Fruit fly (Drosophila melanogaster) whole organism, prepupa: ENCODE results near the gene AANATL2.
A peak's percentile ranks its signal among the peaks of the same experiment; 100 is the strongest.

Experiments used
- CG10631 ChIP-seq: fragments of 200-800 bp; sonication (Bioruptor generic); optimal IDR thresholded peaks from 2 replicates; lab custom pipeline; 2016; ENCODE audit warnings: missing biosample characterization, missing genetic modification characterization
- CG11294 ChIP-seq: fragments of 200-800 bp; sonication (Bioruptor generic); IDR thresholded peaks from 2 replicates; pipeline ENCODE4 v1.3.6; 2022; ENCODE audit warnings: missing biosample characterization, missing genetic modification characterization
- CG11762 ChIP-seq: fragments of 200-800 bp; sonication (Bioruptor generic); optimal IDR thresholded peaks from 3 replicates; lab custom pipeline; 2016; ENCODE audit warnings: missing biosample characterization, missing genetic modification characterization; ENCODE audit not compliant: insufficient read depth
- CG11902 ChIP-seq: fragments of 200-800 bp; sonication (Bioruptor generic); optimal IDR thresholded peaks from 3 replicates; lab custom pipeline; 2016; ENCODE audit warnings: missing biosample characterization, missing genetic modification characterization
- CG15336 ChIP-seq: fragments of 200-800 bp; sonication (Bioruptor generic); IDR thresholded peaks from 2 replicates; pipeline ENCODE4 v1.3.6; 2022; ENCODE audit warnings: missing biosample characterization, missing genetic modification characterization
- CG1621 ChIP-seq: fragments of 200-800 bp; sonication (Bioruptor generic); optimal IDR thresholded peaks from 3 replicates; lab custom pipeline; 2018; ENCODE audit warnings: missing biosample characterization, mild to moderate bottlenecking, missing genetic modification characterization
- CG16779 ChIP-seq: fragments of 200-800 bp; sonication (Bioruptor generic); optimal IDR thresholded peaks from 3 replicates; lab custom pipeline; 2017; ENCODE audit warnings: missing biosample characterization, mild to moderate bottlenecking, missing genetic modification characterization
- CG3032 ChIP-seq: fragments of 200-800 bp; optimal IDR thresholded peaks from 2 replicates; lab custom pipeline; 2019; ENCODE audit warnings: missing biosample characterization, mild to moderate bottlenecking, missing genetic modification characterization, moderate library complexity
- CG31627 ChIP-seq: fragments of 200-800 bp; sonication (Bioruptor generic); optimal IDR thresholded peaks from 3 replicates; lab custom pipeline; 2016; ENCODE audit warnings: missing biosample characterization, missing genetic modification characterization
- CG32006 ChIP-seq: fragments of 200-800 bp; sonication (Bioruptor generic); optimal IDR thresholded peaks from 3 replicates; lab custom pipeline; 2017; ENCODE audit warnings: missing biosample characterization, mild to moderate bottlenecking, missing genetic modification characterization
- CG34406 ChIP-seq: fragments of 200-800 bp; sonication (Bioruptor generic); optimal IDR thresholded peaks from 3 replicates; lab custom pipeline; 2016; ENCODE audit warnings: missing biosample characterization, missing genetic modification characterization
- CG3919 ChIP-seq: fragments of 200-800 bp; sonication (Bioruptor generic); optimal IDR thresholded peaks from 3 replicates; lab custom pipeline; 2016; ENCODE audit warnings: missing biosample characterization, missing genetic modification characterization
- CG6163 ChIP-seq: fragments of 200-800 bp; sonication (Bioruptor generic); IDR thresholded peaks from 3 replicates; pipeline ENCODE4 v1.3.6; 2022; ENCODE audit warnings: missing biosample characterization, missing genetic modification characterization
- CG6276 ChIP-seq: fragments of 200-800 bp; sonication (Bioruptor generic); optimal IDR thresholded peaks from 2 replicates; lab custom pipeline; 2017; ENCODE audit warnings: missing biosample characterization, mild to moderate bottlenecking, missing genetic modification characterization
- CG6808 ChIP-seq: fragments of 200-800 bp; sonication (Bioruptor generic); optimal IDR thresholded peaks from 3 replicates; lab custom pipeline; 2017; ENCODE audit warnings: missing biosample characterization, missing genetic modification characterization, mild to moderate bottlenecking, moderate library complexity, missing genetic modification reagents
- CG6854 ChIP-seq: fragments of 200-800 bp; sonication (Bioruptor generic); optimal IDR thresholded peaks from 2 replicates; lab custom pipeline; 2017; ENCODE audit warnings: missing biosample characterization, mild to moderate bottlenecking, missing genetic modification characterization
- CG7368 ChIP-seq: fragments of 200-800 bp; sonication (Bioruptor generic); optimal IDR thresholded peaks from 3 replicates; lab custom pipeline; 2016; ENCODE audit warnings: missing biosample characterization, missing genetic modification characterization
- CG8319 ChIP-seq: fragments of 200-800 bp; sonication (Bioruptor generic); optimal IDR thresholded peaks from 3 replicates; lab custom pipeline; 2016; ENCODE audit warnings: missing biosample characterization, missing genetic modification characterization
- CG8632 ChIP-seq: fragments of 200-800 bp; sonication (Bioruptor generic); optimal IDR thresholded peaks from 3 replicates; lab custom pipeline; 2016; ENCODE audit warnings: missing biosample characterization, missing genetic modification characterization
- Eip78C ChIP-seq: fragments of 200-800 bp; sonication (Bioruptor generic); peaks from one replicate; lab custom pipeline; 2016; ENCODE audit warnings: missing biosample characterization, missing genetic modification characterization
- Eip93F ChIP-seq: fragments of 200-800 bp; sonication (Bioruptor generic); optimal IDR thresholded peaks from 2 replicates; lab custom pipeline; 2016; ENCODE audit warnings: missing biosample characterization, mild to moderate bottlenecking, missing genetic modification characterization
- Ets96B ChIP-seq: fragments of 200-800 bp; optimal IDR thresholded peaks from 2 replicates; lab custom pipeline; 2019; ENCODE audit warnings: missing biosample characterization, mild to moderate bottlenecking, missing genetic modification characterization, moderate library complexity
- Gug ChIP-seq: fragments of 200-800 bp; sonication (Bioruptor generic); IDR thresholded peaks from 2 replicates; pipeline ENCODE4 v1.3.6; 2022; ENCODE audit warnings: missing biosample characterization, missing genetic modification characterization
- Hr39 ChIP-seq: fragments of 200-800 bp; sonication (Bioruptor generic); optimal IDR thresholded peaks from 2 replicates; lab custom pipeline; 2016; ENCODE audit warnings: missing biosample characterization, missing genetic modification characterization
- Hr4 ChIP-seq: fragments of 200-800 bp; sonication (Bioruptor generic); optimal IDR thresholded peaks from 3 replicates; lab custom pipeline; 2016; ENCODE audit warnings: missing biosample characterization, missing genetic modification characterization
- OdsH ChIP-seq: fragments of 200-800 bp; sonication (Bioruptor generic); optimal IDR thresholded peaks from 3 replicates; lab custom pipeline; 2016; ENCODE audit warnings: missing biosample characterization, missing genetic modification characterization
- Smox ChIP-seq: fragments of 200-800 bp; sonication (Bioruptor generic); optimal IDR thresholded peaks from 3 replicates; lab custom pipeline; 2016; ENCODE audit warnings: missing biosample characterization, missing genetic modification characterization
- Sox102F ChIP-seq: fragments of 200-800 bp; sonication (Bioruptor generic); optimal IDR thresholded peaks from 2 replicates; lab custom pipeline; 2016; ENCODE audit warnings: missing biosample characterization, mild to moderate bottlenecking, missing genetic modification characterization
- Sox14 ChIP-seq: fragments of 200-800 bp; sonication (Bioruptor generic); optimal IDR thresholded peaks from 3 replicates; lab custom pipeline; 2016; ENCODE audit warnings: missing biosample characterization, missing genetic modification characterization
- Sox15 ChIP-seq: fragments of 200-800 bp; sonication (Bioruptor generic); optimal IDR thresholded peaks from 3 replicates; lab custom pipeline; 2016; ENCODE audit warnings: missing biosample characterization, missing genetic modification characterization
- achi ChIP-seq: fragments of 200-800 bp; sonication (Bioruptor generic); optimal IDR thresholded peaks from 3 replicates; lab custom pipeline; 2016; ENCODE audit warnings: missing biosample characterization, missing genetic modification characterization
- acj6 ChIP-seq: fragments of 200-800 bp; sonication (Bioruptor generic); optimal IDR thresholded peaks from 3 replicates; lab custom pipeline; 2016; ENCODE audit warnings: missing biosample characterization, missing genetic modification characterization
- cyc ChIP-seq: fragments of 200-800 bp; sonication (Bioruptor generic); optimal IDR thresholded peaks from 3 replicates; lab custom pipeline; 2016; ENCODE audit warnings: missing biosample characterization, missing genetic modification characterization
- dsx ChIP-seq: fragments of 200-800 bp; optimal IDR thresholded peaks from 3 replicates; lab custom pipeline; 2019; ENCODE audit warnings: missing biosample characterization, mild to moderate bottlenecking, missing genetic modification characterization, moderate library complexity; ENCODE audit not compliant: poor library complexity, severe bottlenecking
- eg ChIP-seq: fragments of 200-800 bp; sonication (Bioruptor generic); IDR thresholded peaks from 3 replicates; pipeline ENCODE4 v1.3.6; 2022; ENCODE audit warnings: missing biosample characterization, missing genetic modification characterization
- fd85E ChIP-seq: fragments of 200-800 bp; sonication (Bioruptor generic); optimal IDR thresholded peaks from 3 replicates; lab custom pipeline; 2016; ENCODE audit warnings: missing biosample characterization, missing genetic modification characterization
- pdm3 ChIP-seq: fragments of 200-800 bp; sonication (Bioruptor generic); optimal IDR thresholded peaks from 3 replicates; lab custom pipeline; 2016; ENCODE audit warnings: missing biosample characterization, missing genetic modification characterization
- salr ChIP-seq, 2 experiments: fragments of 200-800 bp; sonication (Bioruptor generic); optimal IDR thresholded peaks; 3 replicates each; lab custom pipeline; 2016 to 2018; ENCODE audit warnings: missing biosample characterization in 2 of 2, missing genetic modification characterization in 2 of 2, mild to moderate bottlenecking in 1 of 2
- spab ChIP-seq: fragments of 200-800 bp; sonication (Bioruptor generic); optimal IDR thresholded peaks from 2 replicates; lab custom pipeline; 2017; ENCODE audit warnings: missing biosample characterization, mild to moderate bottlenecking, missing genetic modification characterization, missing genetic modification reagents
- ss ChIP-seq, 2 experiments: fragments of 200-800 bp; sonication (Bioruptor generic); optimal IDR thresholded peaks; 2 replicates in 1 of 2; 3 replicates in 1 of 2; lab custom pipeline; 2017 to 2018; ENCODE audit warnings: mild to moderate bottlenecking in 2 of 2, missing biosample characterization in 2 of 2, missing genetic modification characterization in 2 of 2, moderate library complexity in 1 of 2
- svp ChIP-seq: fragments of 200-800 bp; sonication (Bioruptor generic); peaks from one replicate; lab custom pipeline; 2016; ENCODE audit warnings: missing biosample characterization, missing genetic modification characterization
- topi ChIP-seq: fragments of 200-800 bp; sonication (Bioruptor generic); optimal IDR thresholded peaks from 3 replicates; lab custom pipeline; 2016; ENCODE audit warnings: missing biosample characterization, missing genetic modification characterization
- vri ChIP-seq: fragments of 200-800 bp; sonication (Bioruptor generic); optimal IDR thresholded peaks from 3 replicates; lab custom pipeline; 2016; ENCODE audit warnings: missing biosample characterization, mild to moderate bottlenecking, missing genetic modification characterization

Gene AANATL2

dm6 chr2L:6273963-6274834 is 18.5 kb downstream of the AANATL2 start:
- TF ChIP-seq CG32006 (peak; percentile 33), vri (no peak), CG16779 (tag; lab: Kevin White, UChicago) (no peak), eg (GFP tag; lab: Robert Waterston, UW) (0 out of 3 replicates have a peak, but pooled peaks have one; percentile 17), Gug (GFP tag; lab: Robert Waterston, UW) (no peak), CG6163 (GFP tag; lab: Robert Waterston, UW) (0 out of 3 replicates have a peak, but pooled peaks have one; percentile 53), OdsH (GFP tag; lab: Kevin White, UChicago) (no peak), Sox102F (GFP tag; lab: Kevin White, UChicago) (peak; percentile 17), Eip93F (GFP tag; lab: Kevin White, UChicago) (no peak), Sox15 (GFP tag; lab: Kevin White, UChicago) (no peak), pdm3 (GFP tag; lab: Kevin White, UChicago) (peak; percentile 16), CG10631 (no peak), ss (GFP tag; optimal IDR thresholded peaks at IDR 0.05; lab: Kevin White, UChicago) (no peak), cyc (GFP tag; lab: Kevin White, UChicago) (peak; percentile 30), CG7368 (GFP tag; lab: Kevin White, UChicago) (no peak), Smox (GFP tag; lab: Kevin White, UChicago) (peak; percentile 31), CG11294 (GFP tag; lab: Robert Waterston, UW) (0 out of 2 replicates have a peak, but pooled peaks have one; percentile 16), CG3032 (tag; lab: Kevin White, UChicago) (no peak), fd85E (GFP tag; lab: Kevin White, UChicago) (no peak), Sox14 (GFP tag; lab: Kevin White, UChicago) (peak; percentile 4), svp (peak; percentile 70), Hr4 (peak; percentile 11), CG34406 (GFP tag; lab: Kevin White, UChicago) (no peak), spab (no peak), CG3919 (GFP tag; lab: Kevin White, UChicago) (peak; percentile 34), topi (peak; percentile 29), CG6276 (GFP tag; lab: Kevin White, UChicago) (no peak), Hr39 (GFP tag; lab: Kevin White, UChicago) (peak; percentile 33), salr (GFP tag; optimal IDR thresholded peaks at IDR 0.05; lab: Kevin White, UChicago) (no peak), CG11902 (no peak), Ets96B (tag; lab: Kevin White, UChicago) (peak; percentile 9), Eip78C (GFP tag; lab: Kevin White, UChicago) (peak; percentile 65), CG1621 (no peak), CG11762 (no peak), achi (GFP tag; lab: Kevin White, UChicago) (peak; percentile 29), CG15336 (GFP tag; lab: Robert Waterston, UW) (peak; percentile 39), CG6854 (no peak), CG6808 (GFP tag; lab: Kevin White, UChicago) (no peak), CG31627 (GFP tag; lab: Kevin White, UChicago) (peak; percentile 35), dsx (GFP tag; lab: Kevin White, UChicago) (peak; percentile 42), acj6 (no peak), CG8632 (GFP tag; lab: Kevin White, UChicago) (no peak), CG8319 (no peak)
